Fruit fly (Drosophila melanogaster): ENCODE measurements around the gene CG11975.

- no peak for TF ChIP-seq CG8478 (optimal IDR thresholded peaks at IDR 0.05)
- TF ChIP-seq psq (optimal IDR thresholded peaks at IDR 0.05), result no peak
- no peak for TF ChIP-seq pan (optimal IDR thresholded peaks at IDR 0.05)
Measured at dm6 chr3R:9010695-9011094, 17.6 kb downstream of the CG11975 start.

Measured in whole organism.